Fruit fly (Drosophila melanogaster) whole organism, embryonic: ENCODE results near the gene CG6178.
A peak's percentile ranks its signal among the peaks of the same experiment; 100 is the strongest.

Source experiments
- CG12071 ChIP-seq: fragments of 200-800 bp; sonication (Bioruptor generic); optimal IDR thresholded peaks from 3 replicates; lab custom pipeline; 2018; ENCODE audit warnings: missing biosample characterization, mild to moderate bottlenecking, missing genetic modification characterization
- CG34224 ChIP-seq: fragments of 200-800 bp; sonication (Bioruptor generic); IDR thresholded peaks from 3 replicates; pipeline ENCODE4 v1.3.6; 2022; ENCODE audit warnings: missing biosample characterization, missing genetic modification characterization; ENCODE audit not compliant: partially characterized antibody
- Dad ChIP-seq: fragments of 200-800 bp; sonication (Bioruptor generic); optimal IDR thresholded peaks from 3 replicates; lab custom pipeline; 2016; ENCODE audit warnings: missing biosample characterization, missing genetic modification characterization
- Poxn ChIP-seq: fragments of 200-800 bp; sonication (Bioruptor generic); IDR thresholded peaks from 2 replicates; pipeline ENCODE4 v1.3.6; 2022; ENCODE audit warnings: missing biosample characterization, missing genetic modification characterization
- knrl ChIP-seq: fragments of 200-800 bp; sonication (Bioruptor generic); IDR thresholded peaks from 3 replicates; pipeline ENCODE4 v1.3.6; 2022; ENCODE audit warnings: missing biosample characterization, missing genetic modification characterization; ENCODE audit not compliant: partially characterized antibody
- nerfin-1 ChIP-seq: fragments of 200-800 bp; sonication (Bioruptor generic); optimal IDR thresholded peaks from 3 replicates; lab custom pipeline; 2019; ENCODE audit warnings: missing biosample characterization, mild to moderate bottlenecking, missing genetic modification characterization, moderate library complexity
- pros ChIP-seq: fragments of 200-800 bp; sonication (Bioruptor generic); optimal IDR thresholded peaks from 3 replicates; lab custom pipeline; 2019; ENCODE audit warnings: missing biosample characterization, mild to moderate bottlenecking, missing genetic modification characterization, moderate library complexity
- psq ChIP-seq: fragments of 200-800 bp; sonication (Bioruptor generic); optimal IDR thresholded peaks from 2 replicates; lab custom pipeline; 2017; ENCODE audit warnings: missing biosample characterization, missing genetic modification characterization
- usp ChIP-seq: fragments of >200 bp; optimal IDR thresholded peaks from 2 replicates; lab custom pipeline; 2017; ENCODE audit warnings: missing biosample characterization, missing genetic modification characterization

- peak; percentile 20 for TF ChIP-seq pros
- peak; percentile 59 for TF ChIP-seq psq (GFP tag; lab: Kevin White, UChicago)
- TF ChIP-seq CG12071 (GFP tag; lab: Kevin White, UChicago), result peak; percentile 89
- peak; percentile 92 for TF ChIP-seq Poxn (GFP tag; lab: Robert Waterston, UW)
- TF ChIP-seq nerfin-1 (tag; lab: Kevin White, UChicago), result peak; percentile 94
- peak; percentile 78 for TF ChIP-seq Dad (GFP tag; lab: Kevin White, UChicago)
- TF ChIP-seq usp (GFP tag; lab: Kevin White, UChicago), result no peak
- 0 out of 3 replicates have a peak, but pooled peaks have one; percentile 23 for TF ChIP-seq CG34224 (GFP tag; lab: Robert Waterston, UW)
- TF ChIP-seq knrl, result peak; percentile 19; the same call in 1 of the 3 replicates
Observed at dm6 chr3R:24193373-24193879, 41.3 kb downstream of the CG6178 start, which contains the start of the genes SMC6 and CG6204.
